Fruit fly (Drosophila melanogaster) whole organism: ENCODE results near the gene CG12998.

Source experiments
- CG8478 ChIP-seq: fragments of >200 bp; optimal IDR thresholded peaks from 2 replicates; lab custom pipeline; 2018; ENCODE audit warnings: inconsistent platforms
- Dll ChIP-seq: fragments of >200 bp; optimal IDR thresholded peaks from 2 replicates; lab custom pipeline; 2017
- EcR ChIP-seq, 2 experiments: fragments of >200 bp; optimal IDR thresholded peaks; 2 replicates each; lab custom pipeline; 2017; ENCODE audit warnings: missing biosample characterization in 2 of 2, missing genetic modification characterization in 2 of 2, missing genetic modification reagents in 2 of 2
- pan ChIP-seq: fragments of >200 bp; optimal IDR thresholded peaks from 2 replicates; lab custom pipeline; 2017
- psq ChIP-seq: fragments of >200 bp; optimal IDR thresholded peaks from 2 replicates; lab custom pipeline; 2017
- usp ChIP-seq: fragments of >200 bp; optimal IDR thresholded peaks from 2 replicates; lab custom pipeline; 2017; ENCODE audit warnings: missing biosample characterization, missing genetic modification characterization, mixed read lengths

The CG12998 gene

DNA sequence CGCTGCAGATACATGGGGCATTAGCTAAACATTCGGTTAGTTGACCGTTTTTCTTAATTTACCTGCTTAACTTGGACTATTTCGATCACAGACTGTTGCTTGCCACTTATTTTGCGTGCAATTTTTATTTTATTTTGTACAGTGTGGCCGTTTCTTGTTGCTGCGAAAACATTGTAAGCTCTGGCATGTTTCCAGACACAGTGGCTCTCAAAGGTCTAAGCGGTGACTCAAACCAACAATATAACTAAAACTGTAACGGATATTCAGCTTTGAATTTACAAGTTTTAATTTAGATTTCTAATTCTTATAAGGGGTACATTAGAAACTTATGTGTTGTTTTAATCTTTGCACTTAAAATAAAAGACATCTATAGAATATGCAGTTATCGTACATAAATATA is 30.9 kb downstream of the CG12998 start, which contains the start of gene CG8675:
CG8675 (minus strand) TSS at position 177 of the 400 bp plus-strand sequence.
- TF ChIP-seq Dll (no peak), pan (lab: Kevin White, UChicago) (no peak), EcR (GFP tag; optimal IDR thresholded peaks at IDR 0.05; lab: Kevin White, UChicago) (no peak), CG8478 (lab: Kevin White, UChicago) (no peak), usp (no peak), psq (lab: Kevin White, UChicago) (no peak)

DNA sequence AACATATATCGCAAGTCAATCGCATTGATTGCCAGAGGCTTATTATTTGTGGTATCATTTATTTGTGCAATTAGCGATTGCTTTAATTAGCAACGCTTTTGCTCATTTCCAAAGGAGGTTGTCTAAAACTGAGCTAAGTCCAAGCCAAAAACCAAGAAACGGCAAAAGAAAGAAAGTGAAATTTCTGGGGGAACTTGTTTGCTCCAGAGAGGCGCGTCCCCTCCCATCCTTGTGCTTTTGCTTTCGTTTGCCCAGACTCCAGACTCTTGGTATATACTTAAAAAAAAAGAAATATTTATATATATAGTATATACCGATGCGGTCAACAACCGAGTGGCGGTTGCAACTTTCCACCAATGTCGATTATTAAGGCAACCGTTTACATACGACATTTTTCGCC is 35.6 kb downstream of the CG12998 start:
- TF ChIP-seq Dll (no peak), pan (lab: Kevin White, UChicago) (no peak), usp (no peak), psq (lab: Kevin White, UChicago) (no peak), CG8478 (lab: Kevin White, UChicago) (no peak), EcR (GFP tag; optimal IDR thresholded peaks at IDR 0.05; lab: Kevin White, UChicago) (no peak)

DNA sequence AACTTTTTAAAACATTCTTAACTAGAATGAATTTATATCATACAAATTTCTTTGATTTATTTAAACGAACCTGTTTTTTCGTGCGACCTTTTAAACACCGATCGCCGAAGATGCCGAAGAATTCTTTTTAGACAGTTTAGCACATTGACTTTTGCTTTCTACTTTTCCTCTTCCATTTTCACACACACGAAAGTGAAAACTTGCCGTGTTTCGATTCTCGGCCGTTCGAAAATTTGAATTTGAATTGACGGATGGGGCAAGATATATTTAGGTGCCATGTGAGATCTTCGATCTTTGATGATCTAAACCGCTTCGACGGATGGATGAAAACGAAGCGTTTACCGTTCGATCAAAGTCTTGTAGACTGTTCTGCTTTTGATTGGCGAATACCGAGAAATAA is 37.2 kb downstream of the CG12998 start:
- no peak for TF ChIP-seq usp
- no peak for TF ChIP-seq EcR (GFP tag; optimal IDR thresholded peaks at IDR 0.05; lab: Kevin White, UChicago)
- no peak for TF ChIP-seq pan (lab: Kevin White, UChicago)
- no peak for TF ChIP-seq psq (lab: Kevin White, UChicago)
- TF ChIP-seq CG8478 (lab: Kevin White, UChicago), result no peak
- no peak for TF ChIP-seq Dll

DNA sequence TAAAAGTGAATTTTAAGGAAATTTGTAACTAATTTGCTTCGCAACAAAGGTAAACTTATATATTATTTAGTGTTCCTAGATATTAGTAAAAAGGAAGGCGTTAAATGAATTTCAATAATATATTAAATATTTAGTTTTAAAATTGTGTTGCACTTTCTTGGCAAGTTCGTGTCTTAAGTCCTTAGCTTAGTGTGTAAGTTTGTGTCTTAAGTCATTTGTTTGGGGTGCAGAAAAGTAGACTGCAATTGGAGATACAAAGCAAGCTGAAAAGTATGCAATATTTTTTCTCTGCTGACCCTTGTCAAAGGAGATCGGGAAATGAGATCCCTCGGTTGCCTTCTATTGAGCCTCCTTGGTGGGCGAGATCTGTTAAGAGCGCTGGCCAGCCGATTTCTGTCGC is 43.6 kb downstream of the CG12998 start:
- no peak for TF ChIP-seq pan (lab: Kevin White, UChicago)
- no peak for TF ChIP-seq psq (lab: Kevin White, UChicago)
- no peak for TF ChIP-seq EcR (GFP tag; optimal IDR thresholded peaks at IDR 0.05; lab: Kevin White, UChicago)
- no peak for TF ChIP-seq CG8478 (lab: Kevin White, UChicago)
- TF ChIP-seq Dll, result no peak
- TF ChIP-seq usp, result no peak

DNA sequence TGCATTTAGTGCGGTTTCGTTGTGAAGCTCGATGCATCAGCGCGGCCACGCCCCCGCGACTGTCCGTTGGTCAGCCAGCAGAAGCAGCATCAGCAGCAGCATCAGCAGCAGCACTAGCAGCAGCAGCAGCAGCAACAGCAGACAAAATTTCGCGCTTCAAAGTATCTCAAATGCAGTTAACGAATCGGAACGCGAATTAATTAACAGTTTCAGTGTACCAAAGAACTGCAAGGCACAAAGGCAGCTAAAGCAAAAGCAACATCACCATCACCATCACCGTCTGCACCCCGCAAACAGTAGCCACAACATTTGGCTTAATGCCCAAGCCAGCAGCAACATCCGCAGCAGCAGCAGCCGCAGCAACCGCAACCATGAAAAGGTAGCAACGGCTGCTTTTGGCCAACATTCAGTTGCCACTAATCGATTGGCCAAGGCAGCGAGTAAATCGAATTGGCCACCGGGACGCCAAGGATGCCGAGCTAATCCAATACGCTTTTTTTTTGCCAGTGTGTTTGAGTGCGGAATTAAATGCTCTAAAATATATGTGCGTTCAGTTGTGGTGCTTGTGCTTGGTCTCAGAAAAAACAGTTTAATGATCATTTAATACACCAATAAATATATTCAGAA is 47.0 kb downstream of the CG12998 start:
- TF ChIP-seq psq (lab: Kevin White, UChicago), result no peak
- TF ChIP-seq Dll, result no peak
- TF ChIP-seq usp, result no peak
- TF ChIP-seq EcR (GFP tag; optimal IDR thresholded peaks at IDR 0.05; lab: Kevin White, UChicago), result no peak
